Fruit fly (Drosophila melanogaster): ENCODE data around the gene CG7488.

CG7488 gene

dm6 chr3R:12982982-12983633 lies 12.3 kb upstream of the CG7488 start (continued):
- TF ChIP-seq CG14014 (GFP tag; IDR thresholded peaks at IDR 0.05) (0 out of 2 replicates have a peak, but pooled peaks have one; percentile 20), vfl (GFP tag; optimal IDR thresholded peaks at IDR 0.05) (no peak), CG34422 (GFP tag; IDR thresholded peaks at IDR 0.05) (peak; percentile 27; the same call in 1 of the 3 replicates), CG17802 (tag; optimal IDR thresholded peaks at IDR 0.05) (no peak), CG15601 (tag; optimal IDR thresholded peaks at IDR 0.05) (no peak), CG7963 (GFP tag; IDR thresholded peaks at IDR 0.05; ENCODE audit: partially characterized antibody) (no peak), CG4854 (GFP tag; optimal IDR thresholded peaks at IDR 0.05) (no peak), Optix (GFP tag; IDR thresholded peaks at IDR 0.05) (no peak)

- TF ChIP-seq CG13775 (GFP tag; optimal IDR thresholded peaks at IDR 0.05) (no peak), Bdp1 (GFP tag; optimal IDR thresholded peaks at IDR 0.05) (no peak), p53 (GFP tag; optimal IDR thresholded peaks at IDR 0.05) (no peak), slp2 (GFP tag; optimal IDR thresholded peaks at IDR 0.05) (no peak), H15 (GFP tag; IDR thresholded peaks at IDR 0.05) (no peak), gcm (GFP tag; optimal IDR thresholded peaks at IDR 0.05) (no peak), CG15514 (GFP tag; optimal IDR thresholded peaks at IDR 0.05) (peak; percentile 52), bcd (GFP tag; optimal IDR thresholded peaks at IDR 0.05) (no peak), CG14965 (GFP tag; optimal IDR thresholded peaks at IDR 0.05; ENCODE audit: borderline replicate concordance) (no peak), CG11504 (tag; optimal IDR thresholded peaks at IDR 0.05) (no peak), onecut (GFP tag; IDR thresholded peaks at IDR 0.05) (no peak), CG10209 (GFP tag; optimal IDR thresholded peaks at IDR 0.05) (no peak), Meics (GFP tag; optimal IDR thresholded peaks at IDR 0.05) (no peak), crp (GFP tag; optimal IDR thresholded peaks at IDR 0.05) (no peak), hkb (optimal IDR thresholded peaks at IDR 0.05) (no peak), hkb (GFP tag; IDR thresholded peaks at IDR 0.05) (peak; percentile 40; the same call in 1 of the 2 replicates), CG6791 (GFP tag; IDR thresholded peaks at IDR 0.05; ENCODE audit: partially characterized antibody) (peak; percentile 59; the same call in 2 of the 3 replicates), CG3065 (GFP tag; optimal IDR thresholded peaks at IDR 0.05) (no peak), ftz-f1 (GFP tag; optimal IDR thresholded peaks at IDR 0.05) (no peak), BEAF-32 (GFP tag; optimal IDR thresholded peaks at IDR 0.05) (peak; percentile 76), CG16863 (GFP tag; optimal IDR thresholded peaks at IDR 0.05) (no peak), fu2 (GFP tag; optimal IDR thresholded peaks at IDR 0.05) (no peak), CG1603 (tag; optimal IDR thresholded peaks at IDR 0.05) (no peak), CG14050 (GFP tag; IDR thresholded peaks at IDR 0.05) (no peak), crc (GFP tag; optimal IDR thresholded peaks at IDR 0.05) (no peak), tx (GFP tag; optimal IDR thresholded peaks at IDR 0.05) (no peak), al (GFP tag; IDR thresholded peaks at IDR 0.05) (no peak), CG7556 (GFP tag; optimal IDR thresholded peaks at IDR 0.05) (no peak), Dip2 (GFP tag; IDR thresholded peaks at IDR 0.05) (no peak), CG7271 (tag; optimal IDR thresholded peaks at IDR 0.05) (peak; percentile 50), vnd (GFP tag; IDR thresholded peaks at IDR 0.05; ENCODE audit: partially characterized antibody) (peak; percentile 45), Xbp1 (GFP tag; optimal IDR thresholded peaks at IDR 0.05) (peak; percentile 28), ind (GFP tag; optimal IDR thresholded peaks at IDR 0.05) (no peak), CG7372 (GFP tag; IDR thresholded peaks at IDR 0.05) (no peak), CG11560 (tag; IDR thresholded peaks at IDR 0.05) (no peak), CG14667 (GFP tag; IDR thresholded peaks at IDR 0.05) (no peak), Lpt (GFP tag; optimal IDR thresholded peaks at IDR 0.05) (no peak), CG1024 (GFP tag; IDR thresholded peaks at IDR 0.05) (peak; percentile 48), CG1602 (GFP tag; optimal IDR thresholded peaks at IDR 0.05) (no peak), Gsc (GFP tag; IDR thresholded peaks at IDR 0.05) (no peak)
These were observed 9.4 kb upstream of the CG7488 start, which contains the start of gene CG31342 for dm6 chr3R:12985828-12986530. Gene CG31342 (plus strand): TSS chr3R:12986041.

Data from whole organism, embryonic.